Worm (Caenorhabditis elegans): Measurements from ENCODE around the gene usp-14.

usp-14 gene

DNA sequence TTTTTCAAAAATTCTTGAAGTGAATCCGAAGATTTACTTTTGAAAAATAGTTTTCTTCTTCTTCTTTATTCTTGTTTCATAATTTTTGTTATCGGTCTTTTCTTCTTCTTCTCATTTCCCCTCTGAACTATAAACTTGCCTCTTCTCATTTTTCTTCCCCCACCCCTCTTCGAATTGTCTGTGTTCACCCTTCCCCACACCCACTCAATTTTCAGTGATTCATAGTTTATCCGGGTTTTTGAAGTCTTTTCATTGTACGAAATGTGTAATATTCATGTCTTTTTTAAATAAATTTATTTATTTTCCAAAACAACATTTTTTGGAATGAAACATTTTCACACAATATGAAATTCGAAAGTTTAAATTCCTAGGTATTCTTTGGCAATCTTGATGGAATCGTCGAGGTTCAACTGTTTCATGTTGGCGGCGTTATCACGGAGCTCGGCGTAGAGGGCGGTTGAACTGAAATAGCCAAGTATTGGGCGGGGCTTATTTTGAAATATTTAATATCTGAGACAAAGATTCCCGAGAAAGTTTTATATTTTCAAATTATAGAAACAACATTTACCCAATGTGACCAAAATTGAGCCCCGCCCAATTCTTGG lies 4.2 kb upstream of the usp-14 start:
- no peak for TF ChIP-seq ceh-9 (tag; optimal IDR thresholded peaks at IDR 0.05)
- TF ChIP-seq ceh-24 (tag; optimal IDR thresholded peaks at IDR 0.05), result no peak
- TF ChIP-seq pat-9 (tag; optimal IDR thresholded peaks at IDR 0.05), result no peak
- no peak for TF ChIP-seq unc-55 (GFP tag; optimal IDR thresholded peaks at IDR 0.05)
- no peak for TF ChIP-seq T23F11.4 (GFP tag; optimal IDR thresholded peaks at IDR 0.05)
- TF ChIP-seq pag-3 (tag; optimal IDR thresholded peaks at IDR 0.05; ENCODE audit: borderline replicate concordance), result no peak
- TF ChIP-seq dve-1 (tag; optimal IDR thresholded peaks at IDR 0.05), result no peak
- no peak for TF ChIP-seq tbx-2 (tag; optimal IDR thresholded peaks at IDR 0.05)
- TF ChIP-seq hlh-8 (tag; optimal IDR thresholded peaks at IDR 0.05), result no peak
- TF ChIP-seq pros-1 (tag; optimal IDR thresholded peaks at IDR 0.05), result no peak
- TF ChIP-seq mec-3 (tag; optimal IDR thresholded peaks at IDR 0.05; ENCODE audit: borderline replicate concordance), result no peak
- TF ChIP-seq tbx-7 (tag; optimal IDR thresholded peaks at IDR 0.05), result no peak
- TF ChIP-seq hlh-30 (tag; optimal IDR thresholded peaks at IDR 0.05; ENCODE audit: insufficient read depth), result no peak
- no peak for TF ChIP-seq npax-4 (tag; optimal IDR thresholded peaks at IDR 0.05)
- TF ChIP-seq nfya-1 (tag; optimal IDR thresholded peaks at IDR 0.05), result no peak
- no peak for TF ChIP-seq ceh-48 (tag; optimal IDR thresholded peaks at IDR 0.05)
- TF ChIP-seq fkh-6 (tag; optimal IDR thresholded peaks at IDR 0.05), result no peak
- TF ChIP-seq pax-1 (tag; optimal IDR thresholded peaks at IDR 0.05), result no peak
- no peak for TF ChIP-seq ceh-2 (tag; optimal IDR thresholded peaks at IDR 0.05)
- no peak for TF ChIP-seq pha-4 (tag; optimal IDR thresholded peaks at IDR 0.05)

ce11 chrII:14489407-14489806 lies 919 bp upstream of the usp-14 start, which contains the start of gene vnut-1:
TSS of gene vnut-1 (plus strand) at chrII:14489802.
- TF ChIP-seq nfya-1 (tag; optimal IDR thresholded peaks at IDR 0.05), result peak; percentile 4
- TF ChIP-seq ceh-2 (tag; optimal IDR thresholded peaks at IDR 0.05), result no peak

- TF ChIP-seq hlh-13 (GFP tag; optimal IDR thresholded peaks at IDR 0.05), result no peak
- TF ChIP-seq rnt-1 (tag; optimal IDR thresholded peaks at IDR 0.05), result no peak
- no peak for TF ChIP-seq C38D4.7 (GFP tag; optimal IDR thresholded peaks at IDR 0.05)
- TF ChIP-seq che-1 (tag; optimal IDR thresholded peaks at IDR 0.05), result no peak
- no peak for TF ChIP-seq T23F11.4 (GFP tag; optimal IDR thresholded peaks at IDR 0.05)
- no peak for TF ChIP-seq odd-2 (tag; optimal IDR thresholded peaks at IDR 0.05)
- no peak for TF ChIP-seq ceh-6 (GFP tag; optimal IDR thresholded peaks at IDR 0.05)
- TF ChIP-seq K02D7.2 (tag; optimal IDR thresholded peaks at IDR 0.05), result no peak
Observed at ce11 chrII:14483813-14484212, 4.7 kb downstream of the usp-14 start.

DNA sequence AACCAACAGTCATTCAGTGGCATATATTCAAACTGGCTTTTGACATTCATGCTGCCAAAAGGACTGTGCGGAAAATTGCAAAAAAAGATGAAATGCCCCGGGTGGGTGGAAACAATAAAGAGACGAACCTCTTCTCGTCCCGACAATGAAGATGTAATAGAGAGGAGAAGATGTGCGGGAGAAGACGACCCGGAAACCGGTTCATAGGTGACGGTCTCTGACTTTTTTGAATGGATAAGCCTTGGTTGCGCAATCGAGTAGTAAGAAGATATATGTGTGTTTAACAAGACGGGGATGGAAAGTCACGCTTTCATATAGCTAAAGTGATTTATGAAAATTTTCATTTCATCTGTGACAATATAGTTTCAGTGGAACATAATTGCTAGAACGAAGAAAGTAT lies 7.7 kb downstream of the usp-14 start:
- TF ChIP-seq ceh-34 (tag; optimal IDR thresholded peaks at IDR 0.05) (no peak), Y22D7AL.16 (tag; optimal IDR thresholded peaks at IDR 0.05) (no peak)

- TF ChIP-seq ceh-31 (tag; optimal IDR thresholded peaks at IDR 0.05) (peak; percentile 16), C38D4.7 (GFP tag; optimal IDR thresholded peaks at IDR 0.05) (no peak), zip-5 (tag; optimal IDR thresholded peaks at IDR 0.05) (peak; percentile 9), tbx-2 (tag; optimal IDR thresholded peaks at IDR 0.05) (peak; percentile 38), C08G9.2 (tag; optimal IDR thresholded peaks at IDR 0.05) (peak; percentile 27), ref-2 (tag; optimal IDR thresholded peaks at IDR 0.05) (no peak), lin-11 (tag; optimal IDR thresholded peaks at IDR 0.05) (no peak)
Observed at ce11 chrII:14479583-14480245, 8.8 kb downstream of the usp-14 start, which contains the start of gene C13B4.1. TSS of gene C13B4.1 (minus strand) at chrII:14479633.
